Worm (Caenorhabditis elegans) whole organism, early embryonic: ENCODE measurements around the gene C42C1.3.

Source experiments
- B0310.2 ChIP-seq: sonication (generic microtip); optimal IDR thresholded peaks from 2 replicates; lab custom pipeline; 2016; ENCODE audit warnings: mild to moderate bottlenecking, missing genetic modification characterization, missing compliant biosample characterization
- F13C5.2 ChIP-seq: sonication (generic microtip); optimal IDR thresholded peaks from 2 replicates; lab custom pipeline; 2017; ENCODE audit warnings: mild to moderate bottlenecking, missing genetic modification characterization, inconsistent platforms, missing compliant biosample characterization
- aly-1 ChIP-seq: sonication (generic microtip); optimal IDR thresholded peaks from 2 replicates; lab custom pipeline; 2016; ENCODE audit warnings: missing genetic modification characterization, missing compliant biosample characterization
- ama-1 ChIP-seq: fragments of 150-350 bp; optimal IDR thresholded peaks from 2 replicates; lab custom pipeline; 2014
- ceh-13 ChIP-seq: fragments of 200-800 bp; sonication (Bioruptor generic); optimal IDR thresholded peaks from 2 replicates; lab custom pipeline; 2018; ENCODE audit warnings: mild to moderate bottlenecking, missing genetic modification characterization, missing compliant biosample characterization
- ceh-36 ChIP-seq: sonication (generic microtip); optimal IDR thresholded peaks from 2 replicates; lab custom pipeline; 2016; ENCODE audit warnings: missing genetic modification characterization, inconsistent platforms, missing compliant biosample characterization
- ets-7 ChIP-seq: sonication (generic microtip); optimal IDR thresholded peaks from 2 replicates; lab custom pipeline; 2016; ENCODE audit warnings: missing genotype, missing genetic modification characterization, missing compliant biosample characterization
- flt-1 ChIP-seq: fragments of 200-800 bp; sonication (Bioruptor generic); IDR thresholded peaks from 2 replicates; pipeline ENCODE4 v1.3.6; 2022; ENCODE audit warnings: missing genetic modification characterization, missing compliant biosample characterization
- hmbx-1 ChIP-seq: sonication (generic microtip); optimal IDR thresholded peaks from 2 replicates; lab custom pipeline; 2016; ENCODE audit warnings: mild to moderate bottlenecking, missing genetic modification characterization, missing compliant biosample characterization
- hmg-4 ChIP-seq: fragments of 200-800 bp; sonication (Bioruptor generic); optimal IDR thresholded peaks from 2 replicates; lab custom pipeline; 2018; ENCODE audit warnings: mild to moderate bottlenecking, missing genetic modification characterization, missing compliant biosample characterization
- hnd-1 ChIP-seq: sonication (generic microtip); optimal IDR thresholded peaks from 2 replicates; lab custom pipeline; 2016; ENCODE audit warnings: missing genetic modification characterization, missing compliant biosample characterization
- pes-1 ChIP-seq: fragments of 200-800 bp; sonication (Bioruptor generic); IDR thresholded peaks from 2 replicates; pipeline ENCODE4 v1.3.6; 2022; ENCODE audit warnings: missing genetic modification reagents, missing genetic modification characterization, missing compliant biosample characterization
- scrt-1 ChIP-seq: fragments of 200-800 bp; sonication (Bioruptor generic); IDR thresholded peaks from 2 replicates; pipeline ENCODE4 v1.3.6; 2022; ENCODE audit warnings: missing genetic modification characterization, missing compliant biosample characterization
- sea-1 ChIP-seq: fragments of 200-800 bp; sonication (Bioruptor generic); conservative IDR thresholded peaks from 2 replicates; pipeline ENCODE4 v1.3.6; 2022; ENCODE audit warnings: missing genetic modification characterization, missing compliant biosample characterization
- tbx-11 ChIP-seq: fragments of 200-800 bp; sonication (Bioruptor generic); IDR thresholded peaks from 2 replicates; pipeline ENCODE4 v1.3.6; 2022; ENCODE audit warnings: missing genetic modification characterization, missing compliant biosample characterization
- tbx-37 ChIP-seq: fragments of 200-800 bp; sonication (Bioruptor generic); conservative IDR thresholded peaks from 2 replicates; pipeline ENCODE4 v1.3.6; 2022; ENCODE audit warnings: missing genetic modification reagents, missing genetic modification characterization, missing compliant biosample characterization
- tra-4 ChIP-seq: sonication (generic microtip); optimal IDR thresholded peaks from 2 replicates; lab custom pipeline; 2017; ENCODE audit warnings: missing genetic modification characterization, missing compliant biosample characterization

The C42C1.3 gene

DNA sequence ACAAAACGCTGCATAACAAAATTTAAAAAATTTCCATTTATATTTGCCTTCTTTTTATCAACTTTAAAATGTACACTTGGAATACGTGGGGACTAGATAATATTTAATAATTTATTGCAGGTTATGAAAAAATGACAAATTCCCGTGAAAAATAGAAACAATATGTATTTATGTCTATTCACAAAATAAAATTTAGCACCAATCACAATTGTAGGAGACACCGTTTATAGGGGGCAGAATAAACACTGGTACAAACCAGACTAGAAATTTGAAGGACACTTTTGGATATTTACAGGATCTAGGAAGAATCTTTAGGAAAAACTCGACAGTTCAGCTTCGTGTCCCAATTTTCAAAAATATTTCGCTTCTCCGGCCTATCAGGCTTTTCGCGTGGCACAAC is at the start of gene C42C1.3:
Gene C42C1.3 (minus strand): TSS at position 101 of the 400 bp plus-strand sequence.
- TF ChIP-seq F13C5.2, result no peak
- TF ChIP-seq sea-1 (GFP tag; lab: Robert Waterston, UW), result no peak
- no peak for TF ChIP-seq ets-7
- no peak for TF ChIP-seq scrt-1 (GFP tag; lab: Robert Waterston, UW)
- no peak for TF ChIP-seq aly-1 (tag; lab: Kevin White, UChicago)
- no peak for TF ChIP-seq ceh-13
- no peak for TF ChIP-seq flt-1 (GFP tag; lab: Robert Waterston, UW)
- no peak for TF ChIP-seq hnd-1
- no peak for TF ChIP-seq hmg-4 (GFP tag; lab: Kevin White, UChicago)
- no peak for TF ChIP-seq tbx-11 (GFP tag; lab: Robert Waterston, UW)
- TF ChIP-seq ceh-36 (tag; lab: Kevin White, UChicago), result no peak

DNA sequence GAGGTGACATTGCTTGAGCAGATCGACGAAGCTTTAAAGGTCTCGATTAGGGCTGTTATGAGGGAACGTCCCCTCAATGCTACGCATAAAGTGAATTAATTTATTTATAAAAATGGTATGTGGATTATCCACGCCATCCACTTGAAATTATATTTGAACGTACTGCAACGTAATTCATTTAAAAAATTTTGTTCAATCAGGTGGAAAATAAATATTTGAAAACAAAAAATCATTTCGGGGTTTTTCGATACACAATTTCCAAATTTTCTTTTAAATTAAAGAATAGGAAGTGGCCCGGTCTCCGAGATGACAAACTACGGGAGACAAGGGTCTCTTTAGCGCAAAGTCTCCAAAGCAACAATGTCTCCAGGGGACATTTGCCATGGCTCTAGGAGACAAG is 41.3 kb upstream of the C42C1.3 start, which contains the start of gene oac-58:
Gene oac-58 (minus strand): TSS at position 101 of the 400 bp plus-strand sequence.
- TF ChIP-seq tbx-11 (GFP tag; lab: Robert Waterston, UW), result no peak
- TF ChIP-seq pes-1 (GFP tag; lab: Robert Waterston, UW), result no peak
- no peak for TF ChIP-seq flt-1 (GFP tag; lab: Robert Waterston, UW)
- no peak for TF ChIP-seq tra-4 (tag; lab: Kevin White, UChicago)
- TF ChIP-seq ama-1 (lab: Kevin White, UChicago), result no peak
- no peak for TF ChIP-seq B0310.2
- TF ChIP-seq ceh-13, result no peak
- TF ChIP-seq ceh-36 (tag; lab: Kevin White, UChicago), result no peak
- no peak for TF ChIP-seq ets-7
- no peak for TF ChIP-seq hmbx-1 (tag; lab: Kevin White, UChicago)
- no peak for TF ChIP-seq scrt-1 (GFP tag; lab: Robert Waterston, UW)
- TF ChIP-seq aly-1 (tag; lab: Kevin White, UChicago), result no peak
- TF ChIP-seq F13C5.2, result no peak
- TF ChIP-seq hmg-4 (GFP tag; lab: Kevin White, UChicago), result no peak
- no peak for TF ChIP-seq hnd-1
- TF ChIP-seq tbx-37 (GFP tag; lab: Robert Waterston, UW), result no peak
- no peak for TF ChIP-seq sea-1 (GFP tag; lab: Robert Waterston, UW)

DNA sequence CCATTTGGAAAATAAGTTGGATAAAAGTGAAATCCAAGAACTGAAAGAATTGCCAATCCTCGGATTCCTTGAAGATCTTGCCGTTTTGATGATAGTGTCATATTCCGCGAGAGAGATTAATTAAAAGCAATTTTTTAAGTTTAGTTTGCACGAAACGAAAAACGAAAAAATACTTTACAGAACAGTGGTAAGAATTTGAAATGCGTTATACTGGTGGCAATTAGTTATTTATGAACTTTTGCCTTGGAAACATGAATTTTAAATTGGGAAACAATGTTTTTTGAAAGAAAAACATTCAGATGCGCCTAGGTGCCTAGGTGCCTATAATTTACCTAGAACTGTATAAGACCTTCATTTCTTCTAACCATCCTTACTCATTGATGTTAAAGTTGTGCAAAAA is 37.4 kb upstream of the C42C1.3 start, which contains the start of gene oac-57:
Gene oac-57 (minus strand): TSS at position 101 of the 400 bp plus-strand sequence.
- no peak for TF ChIP-seq flt-1 (GFP tag; lab: Robert Waterston, UW)
- no peak for TF ChIP-seq hmg-4 (GFP tag; lab: Kevin White, UChicago)
- no peak for TF ChIP-seq sea-1 (GFP tag; lab: Robert Waterston, UW)
- no peak for TF ChIP-seq ceh-13
- TF ChIP-seq tra-4 (tag; lab: Kevin White, UChicago), result no peak
- TF ChIP-seq hmbx-1 (tag; lab: Kevin White, UChicago), result no peak
- no peak for TF ChIP-seq F13C5.2
- TF ChIP-seq tbx-11 (GFP tag; lab: Robert Waterston, UW), result no peak
- no peak for TF ChIP-seq aly-1 (tag; lab: Kevin White, UChicago)
- TF ChIP-seq ama-1 (lab: Kevin White, UChicago), result no peak

DNA sequence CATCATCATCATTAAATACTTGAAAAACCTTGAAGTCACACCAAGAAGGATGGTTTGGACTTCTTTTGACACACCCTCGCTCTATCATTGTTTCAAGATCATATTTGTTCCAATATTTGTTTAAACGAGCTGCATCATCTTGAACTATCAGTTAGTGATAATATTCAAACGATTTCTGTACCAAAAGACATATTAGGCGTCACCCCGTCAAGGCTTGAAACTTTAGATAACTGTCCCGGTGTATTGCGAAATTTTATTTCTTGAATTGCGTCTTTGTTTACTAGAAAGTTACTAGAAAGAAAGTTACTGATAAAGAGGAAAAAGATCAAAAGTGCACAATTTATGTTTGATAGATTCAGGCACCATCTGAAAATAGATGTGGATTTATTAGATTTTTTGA is 35.7 kb upstream of the C42C1.3 start:
- TF ChIP-seq F13C5.2 (no peak), tra-4 (tag; lab: Kevin White, UChicago) (no peak), pes-1 (GFP tag; lab: Robert Waterston, UW) (no peak), hnd-1 (no peak), hmbx-1 (tag; lab: Kevin White, UChicago) (no peak), tbx-37 (GFP tag; lab: Robert Waterston, UW) (no peak), ets-7 (no peak), B0310.2 (no peak), aly-1 (tag; lab: Kevin White, UChicago) (no peak), tbx-11 (GFP tag; lab: Robert Waterston, UW) (no peak), ceh-13 (no peak), ceh-36 (tag; lab: Kevin White, UChicago) (no peak), hmg-4 (GFP tag; lab: Kevin White, UChicago) (no peak), scrt-1 (GFP tag; lab: Robert Waterston, UW) (no peak), flt-1 (GFP tag; lab: Robert Waterston, UW) (no peak), ama-1 (lab: Kevin White, UChicago) (no peak), sea-1 (GFP tag; lab: Robert Waterston, UW) (no peak)

DNA sequence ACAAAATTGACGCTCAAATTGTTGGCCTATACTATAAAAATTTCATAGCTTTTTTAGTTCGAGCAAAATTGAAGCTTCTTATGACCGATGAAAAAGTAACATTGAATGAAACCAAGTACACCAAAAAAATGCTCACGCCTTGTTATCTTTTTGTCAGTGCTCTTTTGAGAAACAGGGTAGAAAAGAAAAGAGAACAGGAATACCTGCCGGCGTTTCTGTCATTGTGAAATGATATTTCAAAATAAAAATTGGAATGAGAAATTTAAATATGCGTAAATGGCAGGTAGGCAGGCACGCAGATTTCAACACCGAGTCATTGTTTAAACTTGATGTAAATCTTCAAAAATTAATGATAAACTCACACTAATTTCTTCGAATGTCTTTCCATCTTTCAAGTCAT is 34.5 kb upstream of the C42C1.3 start:
- TF ChIP-seq flt-1 (GFP tag; lab: Robert Waterston, UW) (no peak), F13C5.2 (no peak), B0310.2 (no peak), sea-1 (GFP tag; lab: Robert Waterston, UW) (no peak), hnd-1 (no peak), hmbx-1 (tag; lab: Kevin White, UChicago) (no peak), aly-1 (tag; lab: Kevin White, UChicago) (no peak), ets-7 (no peak), tra-4 (tag; lab: Kevin White, UChicago) (no peak), ceh-13 (no peak), ama-1 (lab: Kevin White, UChicago) (no peak), scrt-1 (GFP tag; lab: Robert Waterston, UW) (no peak), tbx-11 (GFP tag; lab: Robert Waterston, UW) (no peak), pes-1 (GFP tag; lab: Robert Waterston, UW) (no peak), tbx-37 (GFP tag; lab: Robert Waterston, UW) (no peak), ceh-36 (tag; lab: Kevin White, UChicago) (no peak), hmg-4 (GFP tag; lab: Kevin White, UChicago) (no peak)

DNA sequence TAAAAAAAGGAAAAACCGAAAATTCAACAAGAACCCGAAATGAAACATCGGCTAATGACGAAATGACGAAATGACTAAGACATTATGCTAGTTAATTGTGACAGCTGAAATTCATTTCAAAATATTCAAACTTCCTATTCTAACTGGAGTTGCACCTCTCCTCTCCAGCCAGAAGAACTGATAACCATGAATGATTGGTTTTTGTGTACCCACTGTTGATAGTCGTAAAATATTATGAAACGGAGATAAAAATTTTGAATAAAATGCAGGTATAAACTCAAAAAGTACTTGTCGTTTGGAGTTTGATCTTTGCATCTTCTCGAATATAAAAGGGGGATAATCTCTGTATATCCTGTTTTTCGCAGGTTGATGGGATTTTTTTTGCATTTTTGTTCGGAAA is 32.6 kb upstream of the C42C1.3 start:
- TF ChIP-seq aly-1 (tag; lab: Kevin White, UChicago) (no peak), tra-4 (tag; lab: Kevin White, UChicago) (no peak), scrt-1 (GFP tag; lab: Robert Waterston, UW) (no peak), pes-1 (GFP tag; lab: Robert Waterston, UW) (no peak), hmbx-1 (tag; lab: Kevin White, UChicago) (no peak), tbx-11 (GFP tag; lab: Robert Waterston, UW) (no peak), hmg-4 (GFP tag; lab: Kevin White, UChicago) (no peak), B0310.2 (no peak), ama-1 (lab: Kevin White, UChicago) (no peak), ets-7 (no peak), flt-1 (GFP tag; lab: Robert Waterston, UW) (no peak), sea-1 (GFP tag; lab: Robert Waterston, UW) (no peak), tbx-37 (GFP tag; lab: Robert Waterston, UW) (no peak), F13C5.2 (no peak), hnd-1 (no peak), ceh-13 (no peak), ceh-36 (tag; lab: Kevin White, UChicago) (no peak)
